Fruit fly (Drosophila melanogaster) whole organism, prepupa: ENCODE measurements around the gene CG15196.

Source experiments
- Blimp-1 ChIP-seq: fragments of 200-800 bp; sonication (Bioruptor generic); optimal IDR thresholded peaks from 3 replicates; lab custom pipeline; 2017; ENCODE audit warnings: missing biosample characterization, missing genetic modification characterization, mild to moderate bottlenecking, moderate library complexity, missing genetic modification reagents
- CG10631 ChIP-seq: fragments of 200-800 bp; sonication (Bioruptor generic); optimal IDR thresholded peaks from 2 replicates; lab custom pipeline; 2016; ENCODE audit warnings: missing biosample characterization, missing genetic modification characterization
- CG10669 ChIP-seq: fragments of 200-800 bp; sonication (Bioruptor generic); optimal IDR thresholded peaks from 3 replicates; lab custom pipeline; 2018; ENCODE audit warnings: missing biosample characterization, mild to moderate bottlenecking, missing genetic modification characterization, moderate library complexity
- CG11762 ChIP-seq: fragments of 200-800 bp; sonication (Bioruptor generic); optimal IDR thresholded peaks from 3 replicates; lab custom pipeline; 2016; ENCODE audit warnings: missing biosample characterization, missing genetic modification characterization; ENCODE audit not compliant: insufficient read depth
- CG11902 ChIP-seq: fragments of 200-800 bp; sonication (Bioruptor generic); optimal IDR thresholded peaks from 3 replicates; lab custom pipeline; 2016; ENCODE audit warnings: missing biosample characterization, missing genetic modification characterization
- CG15336 ChIP-seq: fragments of 200-800 bp; sonication (Bioruptor generic); IDR thresholded peaks from 2 replicates; pipeline ENCODE4 v1.3.6; 2022; ENCODE audit warnings: missing biosample characterization, missing genetic modification characterization
- CG1621 ChIP-seq: fragments of 200-800 bp; sonication (Bioruptor generic); optimal IDR thresholded peaks from 3 replicates; lab custom pipeline; 2018; ENCODE audit warnings: missing biosample characterization, mild to moderate bottlenecking, missing genetic modification characterization
- CG16779 ChIP-seq: fragments of 200-800 bp; sonication (Bioruptor generic); optimal IDR thresholded peaks from 3 replicates; lab custom pipeline; 2017; ENCODE audit warnings: missing biosample characterization, mild to moderate bottlenecking, missing genetic modification characterization
- CG3032 ChIP-seq: fragments of 200-800 bp; optimal IDR thresholded peaks from 2 replicates; lab custom pipeline; 2019; ENCODE audit warnings: missing biosample characterization, mild to moderate bottlenecking, missing genetic modification characterization, moderate library complexity
- CG31627 ChIP-seq: fragments of 200-800 bp; sonication (Bioruptor generic); optimal IDR thresholded peaks from 3 replicates; lab custom pipeline; 2016; ENCODE audit warnings: missing biosample characterization, missing genetic modification characterization
- CG32006 ChIP-seq: fragments of 200-800 bp; sonication (Bioruptor generic); optimal IDR thresholded peaks from 3 replicates; lab custom pipeline; 2017; ENCODE audit warnings: missing biosample characterization, mild to moderate bottlenecking, missing genetic modification characterization
- CG34406 ChIP-seq: fragments of 200-800 bp; sonication (Bioruptor generic); optimal IDR thresholded peaks from 3 replicates; lab custom pipeline; 2016; ENCODE audit warnings: missing biosample characterization, missing genetic modification characterization
- CG6163 ChIP-seq: fragments of 200-800 bp; sonication (Bioruptor generic); IDR thresholded peaks from 3 replicates; pipeline ENCODE4 v1.3.6; 2022; ENCODE audit warnings: missing biosample characterization, missing genetic modification characterization
- CG6276 ChIP-seq: fragments of 200-800 bp; sonication (Bioruptor generic); optimal IDR thresholded peaks from 2 replicates; lab custom pipeline; 2017; ENCODE audit warnings: missing biosample characterization, mild to moderate bottlenecking, missing genetic modification characterization
- CG6792 ChIP-seq: fragments of 200-800 bp; sonication (Bioruptor generic); optimal IDR thresholded peaks from 3 replicates; lab custom pipeline; 2016; ENCODE audit warnings: missing biosample characterization, missing genetic modification characterization
- CG6808 ChIP-seq: fragments of 200-800 bp; sonication (Bioruptor generic); optimal IDR thresholded peaks from 3 replicates; lab custom pipeline; 2017; ENCODE audit warnings: missing biosample characterization, missing genetic modification characterization, mild to moderate bottlenecking, moderate library complexity, missing genetic modification reagents
- CG6854 ChIP-seq: fragments of 200-800 bp; sonication (Bioruptor generic); optimal IDR thresholded peaks from 2 replicates; lab custom pipeline; 2017; ENCODE audit warnings: missing biosample characterization, mild to moderate bottlenecking, missing genetic modification characterization
- CG8119 ChIP-seq: fragments of 200-800 bp; sonication (Bioruptor generic); IDR thresholded peaks from 3 replicates; pipeline ENCODE4 v1.3.6; 2022; ENCODE audit warnings: missing biosample characterization, missing genetic modification characterization
- CG8319 ChIP-seq: fragments of 200-800 bp; sonication (Bioruptor generic); optimal IDR thresholded peaks from 3 replicates; lab custom pipeline; 2016; ENCODE audit warnings: missing biosample characterization, missing genetic modification characterization
- CG8632 ChIP-seq: fragments of 200-800 bp; sonication (Bioruptor generic); optimal IDR thresholded peaks from 3 replicates; lab custom pipeline; 2016; ENCODE audit warnings: missing biosample characterization, missing genetic modification characterization
- Eip78C ChIP-seq: fragments of 200-800 bp; sonication (Bioruptor generic); peaks from one replicate; lab custom pipeline; 2016; ENCODE audit warnings: missing biosample characterization, missing genetic modification characterization
- Eip93F ChIP-seq: fragments of 200-800 bp; sonication (Bioruptor generic); optimal IDR thresholded peaks from 2 replicates; lab custom pipeline; 2016; ENCODE audit warnings: missing biosample characterization, mild to moderate bottlenecking, missing genetic modification characterization
- Ets21C ChIP-seq: fragments of 200-800 bp; sonication (Bioruptor generic); optimal IDR thresholded peaks from 3 replicates; lab custom pipeline; 2016; ENCODE audit warnings: missing biosample characterization, missing genetic modification characterization
- Hr38 ChIP-seq: sonication (Bioruptor generic); optimal IDR thresholded peaks from 2 replicates; lab custom pipeline; 2016; ENCODE audit warnings: missing biosample characterization, missing genetic modification characterization
- Hr39 ChIP-seq: fragments of 200-800 bp; sonication (Bioruptor generic); optimal IDR thresholded peaks from 2 replicates; lab custom pipeline; 2016; ENCODE audit warnings: missing biosample characterization, missing genetic modification characterization
- Hr4 ChIP-seq: fragments of 200-800 bp; sonication (Bioruptor generic); optimal IDR thresholded peaks from 3 replicates; lab custom pipeline; 2016; ENCODE audit warnings: missing biosample characterization, missing genetic modification characterization
- Lpt ChIP-seq: fragments of 200-800 bp; sonication (Bioruptor generic); optimal IDR thresholded peaks from 3 replicates; lab custom pipeline; 2016; ENCODE audit warnings: missing biosample characterization, missing genetic modification characterization
- Met ChIP-seq: fragments of 200-800 bp; sonication (Bioruptor generic); optimal IDR thresholded peaks from 3 replicates; lab custom pipeline; 2016; ENCODE audit warnings: missing biosample characterization, missing genetic modification characterization
- OdsH ChIP-seq: fragments of 200-800 bp; sonication (Bioruptor generic); optimal IDR thresholded peaks from 3 replicates; lab custom pipeline; 2016; ENCODE audit warnings: missing biosample characterization, missing genetic modification characterization
- Sox102F ChIP-seq: fragments of 200-800 bp; sonication (Bioruptor generic); optimal IDR thresholded peaks from 2 replicates; lab custom pipeline; 2016; ENCODE audit warnings: missing biosample characterization, mild to moderate bottlenecking, missing genetic modification characterization
- Sox14 ChIP-seq: fragments of 200-800 bp; sonication (Bioruptor generic); optimal IDR thresholded peaks from 3 replicates; lab custom pipeline; 2016; ENCODE audit warnings: missing biosample characterization, missing genetic modification characterization
- Sox15 ChIP-seq: fragments of 200-800 bp; sonication (Bioruptor generic); optimal IDR thresholded peaks from 3 replicates; lab custom pipeline; 2016; ENCODE audit warnings: missing biosample characterization, missing genetic modification characterization
- achi ChIP-seq: fragments of 200-800 bp; sonication (Bioruptor generic); optimal IDR thresholded peaks from 3 replicates; lab custom pipeline; 2016; ENCODE audit warnings: missing biosample characterization, missing genetic modification characterization
- acj6 ChIP-seq: fragments of 200-800 bp; sonication (Bioruptor generic); optimal IDR thresholded peaks from 3 replicates; lab custom pipeline; 2016; ENCODE audit warnings: missing biosample characterization, missing genetic modification characterization
- cyc ChIP-seq: fragments of 200-800 bp; sonication (Bioruptor generic); optimal IDR thresholded peaks from 3 replicates; lab custom pipeline; 2016; ENCODE audit warnings: missing biosample characterization, missing genetic modification characterization
- dac ChIP-seq: fragments of 200-800 bp; sonication (Bioruptor generic); optimal IDR thresholded peaks from 2 replicates; lab custom pipeline; 2017; ENCODE audit warnings: missing biosample characterization, mild to moderate bottlenecking, missing genetic modification characterization
- eg ChIP-seq: fragments of 200-800 bp; sonication (Bioruptor generic); IDR thresholded peaks from 3 replicates; pipeline ENCODE4 v1.3.6; 2022; ENCODE audit warnings: missing biosample characterization, missing genetic modification characterization
- esn ChIP-seq: fragments of 200-800 bp; sonication (Bioruptor generic); optimal IDR thresholded peaks from 2 replicates; lab custom pipeline; 2016; ENCODE audit warnings: missing biosample characterization, mild to moderate bottlenecking, missing genetic modification characterization, moderate library complexity
- fd59A ChIP-seq: fragments of 200-800 bp; sonication (Bioruptor generic); optimal IDR thresholded peaks from 2 replicates; lab custom pipeline; 2017; ENCODE audit warnings: missing biosample characterization, mild to moderate bottlenecking, missing genetic modification characterization, missing genetic modification reagents
- fkh ChIP-seq: fragments of 200-800 bp; sonication (Bioruptor generic); optimal IDR thresholded peaks from 3 replicates; lab custom pipeline; 2017; ENCODE audit warnings: missing biosample characterization, mild to moderate bottlenecking, missing genetic modification characterization, moderate library complexity
- lz ChIP-seq: fragments of 200-800 bp; sonication (Bioruptor generic); optimal IDR thresholded peaks from 3 replicates; lab custom pipeline; 2016; ENCODE audit warnings: missing biosample characterization, missing genetic modification characterization
- net ChIP-seq: fragments of 200-800 bp; sonication (Bioruptor generic); optimal IDR thresholded peaks from 3 replicates; lab custom pipeline; 2016; ENCODE audit warnings: missing biosample characterization, missing genetic modification characterization
- pdm3 ChIP-seq: fragments of 200-800 bp; sonication (Bioruptor generic); optimal IDR thresholded peaks from 3 replicates; lab custom pipeline; 2016; ENCODE audit warnings: missing biosample characterization, missing genetic modification characterization
- salr ChIP-seq, 2 experiments: fragments of 200-800 bp; sonication (Bioruptor generic); optimal IDR thresholded peaks; 3 replicates each; lab custom pipeline; 2016 to 2018; ENCODE audit warnings: missing biosample characterization in 2 of 2, missing genetic modification characterization in 2 of 2, mild to moderate bottlenecking in 1 of 2
- spab ChIP-seq: fragments of 200-800 bp; sonication (Bioruptor generic); optimal IDR thresholded peaks from 2 replicates; lab custom pipeline; 2017; ENCODE audit warnings: missing biosample characterization, mild to moderate bottlenecking, missing genetic modification characterization, missing genetic modification reagents
- ss ChIP-seq, 2 experiments: fragments of 200-800 bp; sonication (Bioruptor generic); optimal IDR thresholded peaks; 2 replicates in 1 of 2; 3 replicates in 1 of 2; lab custom pipeline; 2017 to 2018; ENCODE audit warnings: mild to moderate bottlenecking in 2 of 2, missing biosample characterization in 2 of 2, missing genetic modification characterization in 2 of 2, moderate library complexity in 1 of 2
- svp ChIP-seq: fragments of 200-800 bp; sonication (Bioruptor generic); peaks from one replicate; lab custom pipeline; 2016; ENCODE audit warnings: missing biosample characterization, missing genetic modification characterization
- topi ChIP-seq: fragments of 200-800 bp; sonication (Bioruptor generic); optimal IDR thresholded peaks from 3 replicates; lab custom pipeline; 2016; ENCODE audit warnings: missing biosample characterization, missing genetic modification characterization
- vri ChIP-seq: fragments of 200-800 bp; sonication (Bioruptor generic); optimal IDR thresholded peaks from 3 replicates; lab custom pipeline; 2016; ENCODE audit warnings: missing biosample characterization, mild to moderate bottlenecking, missing genetic modification characterization

CG15196 gene

dm6 chrX:11422532-11422931, 12.8 kb downstream of the CG15196 start, which contains the start of gene Gs2:
Gene Gs2 (plus strand): TSS chrX:11422832.
- TF ChIP-seq Lpt (GFP tag; lab: Kevin White, UChicago) (no peak), CG6808 (GFP tag; lab: Kevin White, UChicago) (no peak), CG8119 (no peak), svp (GFP tag; lab: Kevin White, UChicago) (peak; percentile 56), achi (GFP tag; lab: Kevin White, UChicago) (no peak), CG11762 (no peak), fkh (peak; percentile 5), Blimp-1 (no peak), Sox15 (GFP tag; lab: Kevin White, UChicago) (no peak)

DNA sequence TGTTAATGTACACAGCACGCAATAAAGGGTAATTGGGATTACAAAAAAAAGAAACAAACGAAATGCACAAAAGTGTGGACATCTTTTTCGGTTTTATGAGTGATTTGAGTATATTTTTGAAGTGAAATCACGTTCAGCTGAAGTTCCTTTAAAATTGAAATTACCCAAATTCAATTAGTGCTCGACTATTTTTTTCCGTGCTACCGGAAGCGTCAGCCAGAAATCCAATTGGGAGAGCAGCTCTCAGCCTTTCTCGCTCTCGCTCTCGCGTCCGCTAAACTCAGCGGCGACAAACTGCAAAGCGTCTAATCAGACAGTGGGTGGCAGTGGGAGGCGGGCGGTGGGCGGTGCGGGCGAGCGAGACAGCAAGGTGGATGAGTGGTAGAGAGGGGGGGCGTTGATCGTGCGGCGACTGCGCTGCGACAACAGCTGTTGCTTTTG, 13.6 kb downstream of the CG15196 start:
- peak; percentile 93 for TF ChIP-seq CG31627
- peak; percentile 70 for TF ChIP-seq CG32006 (GFP tag; lab: Kevin White, UChicago)
- peak; percentile 84 for TF ChIP-seq eg (GFP tag; lab: Robert Waterston, UW)
- TF ChIP-seq CG16779: peak; percentile 38
- peak; percentile 90 for TF ChIP-seq vri (GFP tag; lab: Kevin White, UChicago)
- TF ChIP-seq OdsH (GFP tag; lab: Kevin White, UChicago): peak; percentile 78
- TF ChIP-seq CG1621: no peak
- TF ChIP-seq CG6276 (GFP tag; lab: Kevin White, UChicago): peak; percentile 70
- peak; percentile 45 for TF ChIP-seq CG8319 (GFP tag; lab: Kevin White, UChicago)
- TF ChIP-seq CG6792 (GFP tag; lab: Kevin White, UChicago): peak; percentile 68
- TF ChIP-seq CG10631 (GFP tag; lab: Kevin White, UChicago): peak; percentile 48
- peak in 1 of 2 experiments; percentile 30 for TF ChIP-seq salr (GFP tag; optimal IDR thresholded peaks at IDR 0.05; lab: Kevin White, UChicago)
- TF ChIP-seq cyc (GFP tag; lab: Kevin White, UChicago): peak; percentile 91
- TF ChIP-seq ss (GFP tag; optimal IDR thresholded peaks at IDR 0.05; lab: Kevin White, UChicago): no peak
- TF ChIP-seq CG3032: no peak
- TF ChIP-seq CG6808 (GFP tag; lab: Kevin White, UChicago): no peak
- peak; percentile 80 for TF ChIP-seq CG15336 (GFP tag; lab: Robert Waterston, UW)
- TF ChIP-seq CG34406 (GFP tag; lab: Kevin White, UChicago): peak; percentile 76
- peak; percentile 89 for TF ChIP-seq lz (GFP tag; lab: Kevin White, UChicago)
- peak; percentile 76 for TF ChIP-seq pdm3
- peak; percentile 71 for TF ChIP-seq CG8632 (GFP tag; lab: Kevin White, UChicago)
- peak; percentile 54 for TF ChIP-seq net (GFP tag; lab: Kevin White, UChicago)
- peak; percentile 78 for TF ChIP-seq Eip78C
- TF ChIP-seq Ets21C (GFP tag; lab: Kevin White, UChicago): peak; percentile 87
- peak; percentile 75; the same call in 2 of the 3 replicates for TF ChIP-seq CG6163 (GFP tag; lab: Robert Waterston, UW)
- peak; percentile 65 for TF ChIP-seq achi (GFP tag; lab: Kevin White, UChicago)
- TF ChIP-seq spab (GFP tag; lab: Kevin White, UChicago): no peak
- TF ChIP-seq topi (GFP tag; lab: Kevin White, UChicago): peak; percentile 92
- peak; percentile 76 for TF ChIP-seq Hr4 (GFP tag; lab: Kevin White, UChicago)
- TF ChIP-seq fkh: peak; percentile 42
- peak; percentile 90 for TF ChIP-seq esn
- TF ChIP-seq Sox102F (GFP tag; lab: Kevin White, UChicago): peak; percentile 87
- TF ChIP-seq acj6 (GFP tag; lab: Kevin White, UChicago): peak; percentile 68
- peak; percentile 94 for TF ChIP-seq Hr39 (GFP tag; lab: Kevin White, UChicago)
- TF ChIP-seq CG8119: peak; percentile 70; the same call in 2 of the 3 replicates
- peak; percentile 88 for TF ChIP-seq Met (GFP tag; lab: Kevin White, UChicago)
- TF ChIP-seq Hr38 (GFP tag; lab: Kevin White, UChicago): no peak
- TF ChIP-seq Eip93F (GFP tag; lab: Kevin White, UChicago): peak; percentile 82
- TF ChIP-seq CG6854 (GFP tag; lab: Kevin White, UChicago): peak; percentile 62
- peak; percentile 91 for TF ChIP-seq svp (GFP tag; lab: Kevin White, UChicago)
- TF ChIP-seq CG10669 (GFP tag; lab: Kevin White, UChicago): peak; percentile 29
- no peak for TF ChIP-seq fd59A
- no peak for TF ChIP-seq dac (GFP tag; lab: Kevin White, UChicago)
- TF ChIP-seq CG11762: peak; percentile 72
- peak; percentile 79 for TF ChIP-seq Sox14 (GFP tag; lab: Kevin White, UChicago)
- TF ChIP-seq CG11902 (GFP tag; lab: Kevin White, UChicago): peak; percentile 58
